Worm (Caenorhabditis elegans) whole organism, L2 larva: ENCODE measurements around the gene cct-8.

Experiments used
- C34F6.9 ChIP-seq: fragments of 150-350 bp; optimal IDR thresholded peaks from 2 replicates; lab custom pipeline; 2014; ENCODE audit warnings: missing biosample characterization, missing genetic modification characterization
- F13H6.1 ChIP-seq: sonication (generic microtip); optimal IDR thresholded peaks from 2 replicates; lab custom pipeline; 2016; ENCODE audit warnings: missing genetic modification characterization, missing compliant biosample characterization
- R02D3.7 ChIP-seq: fragments of 150-350 bp; optimal IDR thresholded peaks from 2 replicates; lab custom pipeline; 2014; ENCODE audit warnings: missing biosample characterization, missing genetic modification characterization
- Y55F3AM.14 ChIP-seq: fragments of 200-800 bp; sonication (Bioruptor generic); optimal IDR thresholded peaks from 2 replicates; lab custom pipeline; 2018; ENCODE audit warnings: mild to moderate bottlenecking, missing genetic modification characterization, missing compliant biosample characterization
- ZK546.5 ChIP-seq: sonication (generic microtip); optimal IDR thresholded peaks from 2 replicates; lab custom pipeline; 2017; ENCODE audit warnings: missing biosample characterization, missing genetic modification characterization
- alr-1 ChIP-seq: fragments of 150-350 bp; optimal IDR thresholded peaks from 2 replicates; lab custom pipeline; 2014; ENCODE audit warnings: missing biosample characterization, missing genetic modification characterization
- aly-2 ChIP-seq: fragments of 150-350 bp; optimal IDR thresholded peaks from 2 replicates; lab custom pipeline; 2014; ENCODE audit warnings: missing biosample characterization, missing genetic modification characterization
- ama-1 ChIP-seq: fragments of 150-350 bp; optimal IDR thresholded peaks from 2 replicates; lab custom pipeline; 2018; ENCODE audit warnings: inconsistent platforms
- blmp-1 ChIP-seq: sonication (generic microtip); optimal IDR thresholded peaks from 2 replicates; lab custom pipeline; 2017; ENCODE audit warnings: missing genetic modification characterization, mild to moderate bottlenecking, missing compliant biosample characterization, antibody characterized with exemption, moderate library complexity; ENCODE audit not compliant: insufficient read depth
- ceh-16 ChIP-seq: fragments of 150-350 bp; optimal IDR thresholded peaks from 2 replicates; lab custom pipeline; 2014; ENCODE audit warnings: missing biosample characterization, missing genetic modification characterization
- ceh-82 ChIP-seq: fragments of 150-350 bp; optimal IDR thresholded peaks from 2 replicates; lab custom pipeline; 2014; ENCODE audit warnings: missing biosample characterization, missing genetic modification characterization
- crh-2 ChIP-seq: sonication (generic microtip); optimal IDR thresholded peaks from 2 replicates; lab custom pipeline; 2017; ENCODE audit warnings: missing biosample characterization, missing genetic modification characterization
- dmd-4 ChIP-seq: sonication (generic microtip); optimal IDR thresholded peaks from 2 replicates; lab custom pipeline; 2017; ENCODE audit warnings: missing biosample characterization, missing genetic modification characterization
- egl-27 ChIP-seq: sonication (generic microtip); optimal IDR thresholded peaks from 3 replicates; lab custom pipeline; 2017; ENCODE audit warnings: missing biosample characterization, missing genetic modification reagents, missing genetic modification characterization
- elt-1 ChIP-seq: fragments of 150-350 bp; optimal IDR thresholded peaks from 2 replicates; lab custom pipeline; 2014; ENCODE audit warnings: missing biosample characterization, missing genetic modification characterization
- elt-3 ChIP-seq: sonication (generic microtip); optimal IDR thresholded peaks from 2 replicates; lab custom pipeline; 2017; ENCODE audit warnings: missing biosample characterization, missing genetic modification characterization
- fos-1 ChIP-seq: fragments of 150-350 bp; optimal IDR thresholded peaks from 2 replicates; lab custom pipeline; 2014; ENCODE audit warnings: missing biosample characterization, missing genetic modification characterization
- gmeb-1 ChIP-seq: fragments of 150-350 bp; optimal IDR thresholded peaks from 2 replicates; lab custom pipeline; 2014; ENCODE audit warnings: missing biosample characterization, missing genetic modification characterization
- lin-11 ChIP-seq: fragments of 150-350 bp; sonication (generic microtip); optimal IDR thresholded peaks from 2 replicates; lab custom pipeline; 2014; ENCODE audit warnings: missing biosample characterization, missing genetic modification characterization, inconsistent platforms, mixed read lengths
- lin-13 ChIP-seq: fragments of 150-350 bp; optimal IDR thresholded peaks from 2 replicates; lab custom pipeline; 2014; ENCODE audit warnings: missing biosample characterization, missing genetic modification reagents, missing genetic modification characterization
- lin-39 ChIP-seq: fragments of 150-350 bp; optimal IDR thresholded peaks from 2 replicates; lab custom pipeline; 2014; ENCODE audit warnings: missing biosample characterization, missing genetic modification reagents, missing genetic modification characterization
- lsy-2 ChIP-seq, 2 experiments: fragments of 150-350 bp in 1 of 2; sonication (generic microtip) in 1 of 2; optimal IDR thresholded peaks; 2 replicates each; lab custom pipeline; 2014 to 2017; ENCODE audit warnings: missing biosample characterization in 2 of 2, missing genetic modification characterization in 2 of 2
- mab-5 ChIP-seq: fragments of 150-350 bp; optimal IDR thresholded peaks from 2 replicates; lab custom pipeline; 2014; ENCODE audit warnings: missing biosample characterization, missing genetic modification characterization
- mbf-1 ChIP-seq: sonication (generic microtip); optimal IDR thresholded peaks from 2 replicates; lab custom pipeline; 2017; ENCODE audit warnings: missing biosample characterization, missing genetic modification characterization
- mdl-1 ChIP-seq, 2 experiments: fragments of 150-350 bp in 1 of 2; sonication (generic microtip) in 1 of 2; optimal IDR thresholded peaks; 2 replicates each; lab custom pipeline; 2017; ENCODE audit warnings: missing biosample characterization in 2 of 2, missing genetic modification characterization in 2 of 2
- nhr-10 ChIP-seq: sonication (generic microtip); optimal IDR thresholded peaks from 2 replicates; lab custom pipeline; 2017; ENCODE audit warnings: missing biosample characterization, missing genetic modification characterization
- nhr-11 ChIP-seq: fragments of 150-350 bp; optimal IDR thresholded peaks from 2 replicates; lab custom pipeline; 2014; ENCODE audit warnings: missing biosample characterization, missing genetic modification characterization
- nhr-12 ChIP-seq: fragments of 150-350 bp; optimal IDR thresholded peaks from 2 replicates; lab custom pipeline; 2014; ENCODE audit warnings: missing biosample characterization, missing genetic modification characterization
- nhr-129 ChIP-seq: fragments of 150-350 bp; optimal IDR thresholded peaks from 2 replicates; lab custom pipeline; 2014; ENCODE audit warnings: missing biosample characterization, missing genetic modification characterization
- nhr-21 ChIP-seq: fragments of 150-350 bp; optimal IDR thresholded peaks from 2 replicates; lab custom pipeline; 2014; ENCODE audit warnings: missing biosample characterization, missing genetic modification characterization
- nhr-23 ChIP-seq: fragments of 150-350 bp; optimal IDR thresholded peaks from 2 replicates; lab custom pipeline; 2014; ENCODE audit warnings: missing biosample characterization, missing genetic modification reagents, missing genetic modification characterization
- nhr-237 ChIP-seq: fragments of 150-350 bp; optimal IDR thresholded peaks from 2 replicates; lab custom pipeline; 2014; ENCODE audit warnings: missing biosample characterization, missing genetic modification characterization
- nhr-25 ChIP-seq: fragments of 150-350 bp; sonication (generic microtip); optimal IDR thresholded peaks from 3 replicates; lab custom pipeline; 2014; ENCODE audit warnings: missing biosample characterization, missing genetic modification characterization
- nhr-6 ChIP-seq: fragments of 150-350 bp; optimal IDR thresholded peaks from 2 replicates; lab custom pipeline; 2014; ENCODE audit warnings: missing biosample characterization, missing genetic modification characterization
- nhr-77 ChIP-seq: fragments of 150-350 bp; optimal IDR thresholded peaks from 2 replicates; lab custom pipeline; 2014; ENCODE audit warnings: missing biosample characterization, missing genetic modification characterization
- peb-1 ChIP-seq: fragments of 150-350 bp; optimal IDR thresholded peaks from 2 replicates; lab custom pipeline; 2014; ENCODE audit warnings: missing biosample characterization, missing genetic modification characterization
- sem-4 ChIP-seq: fragments of 150-350 bp; optimal IDR thresholded peaks from 2 replicates; lab custom pipeline; 2014; ENCODE audit warnings: missing biosample characterization, missing genetic modification reagents, missing genetic modification characterization
- sma-3 ChIP-seq: sonication (generic microtip); optimal IDR thresholded peaks from 2 replicates; lab custom pipeline; 2016; ENCODE audit warnings: missing genetic modification reagents, missing genetic modification characterization, missing compliant biosample characterization
- sma-9 ChIP-seq, 2 experiments: fragments of 150-350 bp in 1 of 2; sonication (generic microtip) in 1 of 2; optimal IDR thresholded peaks; 2 replicates each; lab custom pipeline; 2014 to 2016; ENCODE audit warnings: missing genetic modification characterization in 2 of 2, mild to moderate bottlenecking in 1 of 2, missing biosample characterization in 1 of 2, missing compliant biosample characterization in 1 of 2, missing genetic modification reagents in 1 of 2, moderate library complexity in 1 of 2
- snpc-4 ChIP-seq: fragments of 150-350 bp; optimal IDR thresholded peaks from 2 replicates; lab custom pipeline; 2014; ENCODE audit warnings: missing biosample characterization, missing genetic modification characterization
- unc-39 ChIP-seq: fragments of 150-350 bp; optimal IDR thresholded peaks from 2 replicates; lab custom pipeline; 2014; ENCODE audit warnings: missing biosample characterization, missing genetic modification characterization
- unc-55 ChIP-seq: fragments of 150-350 bp; sonication (generic microtip); optimal IDR thresholded peaks from 3 replicates; lab custom pipeline; 2014; ENCODE audit warnings: missing biosample characterization, missing genetic modification reagents, missing genetic modification characterization
- unc-62 ChIP-seq: fragments of 150-350 bp; optimal IDR thresholded peaks from 2 replicates; lab custom pipeline; 2014; ENCODE audit warnings: missing biosample characterization, missing genetic modification reagents, missing genetic modification characterization
- zag-1 ChIP-seq: fragments of 150-350 bp; optimal IDR thresholded peaks from 2 replicates; lab custom pipeline; 2014; ENCODE audit warnings: missing biosample characterization, missing genetic modification characterization
- ztf-1 ChIP-seq: fragments of 200-800 bp; sonication (Bioruptor generic); conservative IDR thresholded peaks from 2 replicates; pipeline ENCODE4 v1.3.6; 2022; ENCODE audit warnings: missing genetic modification characterization, missing compliant biosample characterization
- ztf-11 ChIP-seq: sonication (generic microtip); optimal IDR thresholded peaks from 2 replicates; lab custom pipeline; 2017; ENCODE audit warnings: missing biosample characterization, missing genetic modification characterization
- ztf-4 ChIP-seq: fragments of 150-350 bp; optimal IDR thresholded peaks from 2 replicates; lab custom pipeline; 2014; ENCODE audit warnings: missing biosample characterization, missing genetic modification characterization

Gene cct-8

DNA sequence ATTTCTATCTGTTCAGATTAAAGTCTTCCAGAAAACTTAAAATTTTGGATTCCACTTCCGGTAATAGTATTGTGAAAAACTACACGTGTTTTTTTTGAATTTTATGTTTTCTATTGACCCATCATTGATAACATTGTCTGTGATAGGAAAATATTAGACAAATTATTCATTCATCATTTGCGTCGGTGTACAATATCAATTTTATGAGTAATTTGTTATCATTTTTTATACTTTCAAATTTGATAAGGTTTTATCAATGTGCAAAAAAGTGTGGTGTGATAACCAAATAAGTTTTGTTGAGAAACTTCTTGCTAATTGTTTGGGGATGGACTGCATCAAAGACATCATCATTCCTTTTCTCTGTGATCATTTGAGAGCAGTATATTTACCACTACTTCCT, 18.2 kb downstream of the cct-8 start:
- no peak for TF ChIP-seq lin-13
- no peak for TF ChIP-seq nhr-12 (tag; lab: Kevin White, UChicago)
- TF ChIP-seq dmd-4 = no peak
- no peak for TF ChIP-seq ztf-11 (tag; lab: Kevin White, UChicago)
- TF ChIP-seq unc-39 = no peak
- peak; percentile 98 for TF ChIP-seq fos-1 (tag; lab: Kevin White, UChicago)

DNA sequence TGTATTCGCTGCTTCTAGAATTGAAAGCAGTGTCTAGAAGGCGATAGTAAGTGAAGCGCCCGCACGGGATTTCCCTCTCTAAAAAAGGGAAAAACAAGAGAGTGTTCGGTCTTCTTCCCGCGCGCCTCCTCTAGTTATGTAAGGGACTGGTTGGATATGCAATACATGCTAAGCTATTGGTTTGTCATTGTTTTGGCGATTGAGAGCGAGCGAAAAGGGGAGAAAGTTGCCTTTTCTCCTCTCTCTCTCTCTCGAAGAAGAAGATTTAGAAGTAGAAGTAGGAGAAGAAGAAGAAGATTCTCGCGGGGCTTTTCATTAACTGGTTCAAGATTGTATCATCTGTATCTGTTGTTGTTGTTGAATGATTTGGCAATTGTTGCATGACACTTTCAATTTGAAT, 19.7 kb downstream of the cct-8 start:
- no peak for TF ChIP-seq ztf-4 (tag; lab: Kevin White, UChicago)
- no peak for TF ChIP-seq C34F6.9
- TF ChIP-seq, all 48 proteins: peak for 0

DNA sequence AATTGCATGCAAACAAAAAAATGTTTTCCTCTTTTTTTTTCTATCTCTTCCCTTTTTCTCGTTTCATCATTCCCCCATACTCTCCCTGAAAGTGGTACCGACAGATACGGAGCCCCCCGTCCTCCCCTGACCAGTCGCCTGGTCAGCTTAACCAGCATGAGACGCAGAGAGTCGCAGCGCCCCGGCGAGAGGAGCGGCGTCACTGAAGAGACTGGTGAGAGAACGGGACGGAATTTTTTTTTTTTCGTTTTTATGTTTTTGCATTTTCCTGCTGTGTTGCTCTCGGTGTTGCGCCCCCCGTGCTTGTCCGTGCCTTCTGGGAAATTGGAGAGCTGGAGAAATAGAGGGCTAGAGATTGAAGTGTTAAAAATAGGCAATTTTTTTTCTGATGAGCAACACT, 23.3 kb downstream of the cct-8 start:
- TF ChIP-seq elt-1 (tag; lab: Kevin White, UChicago) (no peak), F13H6.1 (tag; lab: Kevin White, UChicago) (peak; percentile 100), elt-3 (no peak), nhr-21 (tag; lab: Kevin White, UChicago) (peak; percentile 67), nhr-11 (tag; lab: Kevin White, UChicago) (peak; percentile 45), peb-1 (tag; lab: Kevin White, UChicago) (no peak), lin-11 (peak; percentile 85), sma-3 (no peak), nhr-129 (tag; lab: Kevin White, UChicago) (peak; percentile 73), gmeb-1 (tag; lab: Kevin White, UChicago) (peak; percentile 57), unc-62 (GFP tag; lab: Kevin White, UChicago) (peak; percentile 22), Y55F3AM.14 (GFP tag; lab: Kevin White, UChicago) (no peak), nhr-237 (tag; lab: Kevin White, UChicago) (no peak), lin-39 (tag; lab: Kevin White, UChicago) (no peak), egl-27 (peak; percentile 81), nhr-23 (no peak), nhr-25 (tag; lab: Kevin White, UChicago) (no peak), fos-1 (tag; lab: Kevin White, UChicago) (peak; percentile 86), lsy-2 (tag; optimal IDR thresholded peaks at IDR 0.05; lab: Kevin White, UChicago) (peak; percentile 42 to 91), mab-5 (tag; lab: Kevin White, UChicago) (peak; percentile 81), C34F6.9 (peak; percentile 83), mbf-1 (tag; lab: Kevin White, UChicago) (no peak), ztf-11 (tag; lab: Kevin White, UChicago) (no peak), ama-1 (lab: Kevin White, UChicago) (no peak), sem-4 (tag; lab: Kevin White, UChicago) (peak; percentile 82), aly-2 (no peak), nhr-6 (tag; lab: Kevin White, UChicago) (no peak), nhr-77 (tag; lab: Kevin White, UChicago) (peak; percentile 15), zag-1 (peak; percentile 96), ceh-82 (tag; lab: Kevin White, UChicago) (peak; percentile 58), unc-39 (no peak), ztf-4 (tag; lab: Kevin White, UChicago) (peak; percentile 4), mdl-1 (tag; optimal IDR thresholded peaks at IDR 0.05; lab: Kevin White, UChicago) (peak; percentile 87), unc-55 (GFP tag; lab: Kevin White, UChicago) (peak; percentile 96), alr-1 (tag; lab: Kevin White, UChicago) (no peak), snpc-4 (peak; percentile 52), ztf-1 (GFP tag; lab: Robert Waterston, UW) (no peak), nhr-10 (tag; lab: Kevin White, UChicago) (no peak), sma-9 (GFP tag; optimal IDR thresholded peaks at IDR 0.05; lab: Kevin White, UChicago) (peak; percentile 95), sma-9 (tag; optimal IDR thresholded peaks at IDR 0.05; lab: Kevin White, UChicago) (no peak), R02D3.7 (tag; lab: Kevin White, UChicago) (peak; percentile 9), lin-13 (peak; percentile 63), ZK546.5 (tag; lab: Kevin White, UChicago) (no peak), crh-2 (tag; lab: Kevin White, UChicago) (peak; percentile 52), blmp-1 (tag; lab: Kevin White, UChicago) (no peak), nhr-12 (tag; lab: Kevin White, UChicago) (no peak), ceh-16 (tag; lab: Kevin White, UChicago) (no peak)
- TF ChIP-seq, all 48 proteins: peak for 24
